Fruit fly (Drosophila melanogaster) whole organism, pupa: ENCODE data around the gene kri.
A peak's percentile ranks its signal among the peaks of the same experiment; 100 is the strongest.

Source experiments
- CG10348 ChIP-seq: fragments of 200-800 bp; sonication (Bioruptor generic); IDR thresholded peaks from 2 replicates; pipeline ENCODE4 v1.3.6; 2022; ENCODE audit warnings: missing biosample characterization, missing genetic modification characterization
- CG12605 ChIP-seq: fragments of 200-800 bp; sonication (Bioruptor generic); IDR thresholded peaks from 2 replicates; pipeline ENCODE4 v1.3.6; 2022; ENCODE audit warnings: missing biosample characterization, missing genetic modification characterization
- CG13204 ChIP-seq: fragments of 200-800 bp; sonication (Bioruptor generic); optimal IDR thresholded peaks from 2 replicates; lab custom pipeline; 2018; ENCODE audit warnings: missing biosample characterization, mild to moderate bottlenecking, missing genetic modification characterization, moderate library complexity
- CG14655 ChIP-seq: fragments of 200-800 bp; sonication (Bioruptor generic); optimal IDR thresholded peaks from 3 replicates; lab custom pipeline; 2017; ENCODE audit warnings: mild to moderate bottlenecking, missing biosample characterization, missing genetic modification reagents, missing genetic modification characterization
- CG15710 ChIP-seq: fragments of 200-800 bp; sonication (Bioruptor generic); optimal IDR thresholded peaks from 2 replicates; lab custom pipeline; 2018; ENCODE audit warnings: missing biosample characterization, mild to moderate bottlenecking, missing genetic modification characterization, moderate library complexity
- CG17806 ChIP-seq: fragments of 200-800 bp; sonication (Bioruptor generic); optimal IDR thresholded peaks from 2 replicates; lab custom pipeline; 2018; ENCODE audit warnings: missing biosample characterization, mild to moderate bottlenecking, missing genetic modification characterization, moderate library complexity
- CG32121 ChIP-seq: fragments of 200-800 bp; sonication (Bioruptor generic); IDR thresholded peaks from 2 replicates; pipeline ENCODE4 v1.3.6; 2022; ENCODE audit warnings: missing biosample characterization, missing genetic modification characterization
- CG34367 ChIP-seq: fragments of 200-800 bp; sonication (Bioruptor generic); optimal IDR thresholded peaks from 2 replicates; lab custom pipeline; 2018; ENCODE audit warnings: missing biosample characterization, mild to moderate bottlenecking, missing genetic modification characterization
- CG4496 ChIP-seq: fragments of 200-800 bp; sonication (Bioruptor generic); IDR thresholded peaks from 3 replicates; pipeline ENCODE4 v1.3.6; 2022; ENCODE audit warnings: missing biosample characterization, missing genetic modification characterization
- CG8159 ChIP-seq: fragments of 200-800 bp; sonication (Bioruptor generic); optimal IDR thresholded peaks from 3 replicates; lab custom pipeline; 2018; ENCODE audit warnings: missing biosample characterization, mild to moderate bottlenecking, missing genetic modification characterization, moderate library complexity
- CG8301 ChIP-seq: fragments of 200-800 bp; sonication (Bioruptor generic); optimal IDR thresholded peaks from 2 replicates; lab custom pipeline; 2018; ENCODE audit warnings: missing biosample characterization, mild to moderate bottlenecking, missing genetic modification characterization
- CG9948 ChIP-seq: fragments of 200-800 bp; sonication (Bioruptor generic); optimal IDR thresholded peaks from 2 replicates; lab custom pipeline; 2018; ENCODE audit warnings: missing biosample characterization, mild to moderate bottlenecking, missing genetic modification characterization, moderate library complexity
- D1 ChIP-seq: fragments of 200-800 bp; sonication (Bioruptor generic); optimal IDR thresholded peaks from 2 replicates; lab custom pipeline; 2018; ENCODE audit warnings: missing biosample characterization, mild to moderate bottlenecking, missing genetic modification characterization, moderate library complexity
- EcR ChIP-seq: fragments of 200-800 bp; sonication (Bioruptor generic); optimal IDR thresholded peaks from 3 replicates; lab custom pipeline; 2019; ENCODE audit warnings: missing biosample characterization, missing genetic modification characterization, mild to moderate bottlenecking, moderate library complexity, missing genetic modification reagents
- Ets98B ChIP-seq: fragments of 200-800 bp; sonication (Bioruptor generic); IDR thresholded peaks from 2 replicates; pipeline ENCODE4 v1.3.6; 2022; ENCODE audit warnings: missing biosample characterization, missing genetic modification characterization
- Pif1A ChIP-seq: fragments of 200-800 bp; sonication (Bioruptor generic); optimal IDR thresholded peaks from 3 replicates; lab custom pipeline; 2016; ENCODE audit warnings: missing biosample characterization, missing genetic modification characterization
- Pif1B ChIP-seq: fragments of 200-800 bp; sonication (Bioruptor generic); optimal IDR thresholded peaks from 3 replicates; lab custom pipeline; 2016; ENCODE audit warnings: missing biosample characterization, missing genetic modification characterization
- Snoo ChIP-seq: fragments of 200-800 bp; sonication (Bioruptor generic); optimal IDR thresholded peaks from 3 replicates; lab custom pipeline; 2017; ENCODE audit warnings: missing biosample characterization, mild to moderate bottlenecking, missing genetic modification characterization, inconsistent platforms
- fd96Ca ChIP-seq: fragments of 200-800 bp; sonication (Bioruptor generic); IDR thresholded peaks from 3 replicates; pipeline ENCODE4 v1.3.6; 2022; ENCODE audit warnings: missing biosample characterization, missing genetic modification characterization
- gl ChIP-seq: fragments of 200-800 bp; sonication (Bioruptor generic); optimal IDR thresholded peaks from 2 replicates; lab custom pipeline; 2018; ENCODE audit warnings: missing biosample characterization, mild to moderate bottlenecking, missing genetic modification characterization
- rn ChIP-seq: fragments of 200-800 bp; sonication (Bioruptor generic); IDR thresholded peaks from 2 replicates; pipeline ENCODE4 v1.3.6; 2022; ENCODE audit warnings: missing biosample characterization, missing genetic modification characterization

Gene kri

DNA sequence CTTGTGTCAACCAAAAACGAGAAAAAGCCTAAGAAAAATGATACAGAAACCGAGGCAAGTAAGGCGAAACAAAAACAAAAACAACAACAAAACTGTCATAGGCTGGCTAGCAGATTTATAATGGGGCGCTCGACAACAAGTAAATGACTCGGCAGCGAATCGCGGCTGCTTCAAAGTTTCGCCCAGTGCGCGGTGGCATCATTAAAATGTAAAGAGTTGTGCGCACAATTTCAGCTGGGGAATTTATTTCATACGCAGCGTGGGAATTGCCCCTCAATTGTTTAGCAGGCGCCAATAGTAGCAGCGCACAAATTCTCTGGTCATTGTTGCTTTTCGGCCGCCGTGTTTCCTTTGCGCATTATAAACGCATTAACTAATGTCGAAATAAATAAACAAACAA, 21.1 kb downstream of the kri start:
- no peak for TF ChIP-seq CG8301
- no peak for TF ChIP-seq CG12605
- TF ChIP-seq D1 (tag; lab: Kevin White, UChicago) = no peak
- TF ChIP-seq gl (tag; lab: Kevin White, UChicago) = no peak
- no peak for TF ChIP-seq CG17806 (tag; lab: Kevin White, UChicago)
- no peak for TF ChIP-seq CG15710 (tag; lab: Kevin White, UChicago)
- TF ChIP-seq Pif1B (GFP tag; lab: Kevin White, UChicago) = no peak
- TF ChIP-seq rn (GFP tag; lab: Robert Waterston, UW) = no peak
- no peak for TF ChIP-seq CG4496 (GFP tag; lab: Robert Waterston, UW)
- no peak for TF ChIP-seq EcR (GFP tag; lab: Kevin White, UChicago)
- TF ChIP-seq CG8159 (tag; lab: Kevin White, UChicago) = no peak
- no peak for TF ChIP-seq CG13204
- no peak for TF ChIP-seq CG10348 (GFP tag; lab: Robert Waterston, UW)

DNA sequence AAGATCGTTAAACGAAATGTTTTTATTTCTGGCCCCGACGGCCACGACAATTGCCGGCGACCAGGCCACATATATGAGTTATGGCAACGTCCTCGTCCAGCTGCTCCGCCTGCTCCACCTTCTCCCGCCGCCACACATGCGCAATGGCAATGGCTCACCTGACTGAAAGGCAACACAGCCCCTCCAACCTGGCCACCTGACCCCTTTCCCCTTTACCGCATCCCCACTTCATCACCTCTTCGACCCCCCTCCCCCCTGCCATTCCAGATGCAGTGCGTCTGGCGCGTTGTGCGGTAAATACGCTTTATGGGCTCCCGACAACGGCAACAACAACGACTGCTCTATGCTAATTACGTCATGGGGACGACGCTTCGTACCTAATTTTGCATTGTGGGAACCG, 23.0 kb downstream of the kri start:
- TF ChIP-seq Pif1A (GFP tag; lab: Kevin White, UChicago) = no peak
- TF ChIP-seq EcR (GFP tag; lab: Kevin White, UChicago) = peak; percentile 0
- TF ChIP-seq gl (tag; lab: Kevin White, UChicago) = no peak
- TF ChIP-seq CG10348 (GFP tag; lab: Robert Waterston, UW) = no peak; the same call in 1 of the 2 replicates
- TF ChIP-seq CG8301 = no peak
- TF ChIP-seq CG17806 (tag; lab: Kevin White, UChicago) = no peak
- TF ChIP-seq D1 (tag; lab: Kevin White, UChicago) = no peak
- no peak for TF ChIP-seq CG4496 (GFP tag; lab: Robert Waterston, UW)
- TF ChIP-seq CG32121 (GFP tag; lab: Robert Waterston, UW) = no peak
- TF ChIP-seq CG15710 (tag; lab: Kevin White, UChicago) = no peak
- TF ChIP-seq Ets98B = no peak
- TF ChIP-seq CG13204 = peak; percentile 43
- TF ChIP-seq Pif1B (GFP tag; lab: Kevin White, UChicago) = no peak
- TF ChIP-seq CG8159 (tag; lab: Kevin White, UChicago) = no peak
- TF ChIP-seq CG12605 = no peak
- TF ChIP-seq CG34367 (tag; lab: Kevin White, UChicago) = no peak
- no peak for TF ChIP-seq CG9948 (tag; lab: Kevin White, UChicago)
- no peak for TF ChIP-seq fd96Ca (GFP tag; lab: Robert Waterston, UW)

DNA sequence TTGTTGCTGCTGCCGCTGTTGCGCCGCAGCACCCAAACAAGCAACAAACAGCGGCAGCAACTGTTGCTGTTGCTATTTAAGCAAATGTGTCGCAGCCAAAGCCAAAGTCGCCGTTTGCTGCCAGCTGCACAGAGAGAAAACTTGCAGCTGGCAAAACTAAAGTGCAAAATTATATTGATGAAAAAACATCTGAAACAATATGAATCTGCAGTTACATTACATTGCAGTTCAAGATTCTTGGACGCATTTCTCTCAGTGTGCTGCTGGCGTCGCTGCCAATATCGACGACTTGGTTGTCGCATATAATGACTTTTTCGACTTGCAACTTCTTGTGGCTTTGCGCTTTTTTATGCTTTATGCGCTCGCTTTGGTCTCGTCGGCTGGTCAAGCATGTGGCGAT, 23.5 kb downstream of the kri start:
- TF ChIP-seq CG4496 (GFP tag; lab: Robert Waterston, UW) (peak; percentile 98), CG10348 (GFP tag; lab: Robert Waterston, UW) (no peak), EcR (GFP tag; lab: Kevin White, UChicago) (no peak), gl (tag; lab: Kevin White, UChicago) (peak; percentile 52), CG32121 (GFP tag; lab: Robert Waterston, UW) (peak; percentile 96), CG12605 (peak; percentile 91), Snoo (tag; lab: Kevin White, UChicago) (peak; percentile 41), CG34367 (tag; lab: Kevin White, UChicago) (peak; percentile 79), CG8301 (peak; percentile 93), rn (GFP tag; lab: Robert Waterston, UW) (peak; percentile 93), CG9948 (tag; lab: Kevin White, UChicago) (peak; percentile 77), Pif1A (GFP tag; lab: Kevin White, UChicago) (peak; percentile 92), Ets98B (peak; percentile 98), CG13204 (peak; percentile 2), CG14655 (GFP tag; lab: Kevin White, UChicago) (peak; percentile 94), Pif1B (GFP tag; lab: Kevin White, UChicago) (peak; percentile 85), D1 (tag; lab: Kevin White, UChicago) (no peak), CG17806 (tag; lab: Kevin White, UChicago) (peak; percentile 77), fd96Ca (GFP tag; lab: Robert Waterston, UW) (peak; percentile 98), CG15710 (tag; lab: Kevin White, UChicago) (peak; percentile 73), CG8159 (tag; lab: Kevin White, UChicago) (peak; percentile 68)

DNA sequence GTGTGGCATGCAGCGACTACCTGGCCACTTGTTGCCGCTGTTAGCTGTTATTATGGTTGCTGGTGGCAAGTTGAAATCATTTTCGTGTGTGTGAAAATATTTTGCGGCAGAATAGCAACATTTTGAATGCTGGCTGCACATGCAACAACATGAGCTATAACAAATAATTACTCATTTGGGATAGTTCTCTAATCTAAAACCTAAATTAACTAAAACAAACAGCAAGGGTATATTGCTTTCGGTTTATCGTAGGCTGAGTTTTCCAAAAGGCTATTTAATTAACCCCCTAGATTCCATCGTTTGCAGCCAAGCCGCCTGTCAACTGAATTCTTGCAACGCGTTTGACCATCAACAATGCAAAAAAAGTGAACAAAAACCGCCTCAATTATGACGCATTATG, 24.0 kb downstream of the kri start:
- TF ChIP-seq Snoo (tag; lab: Kevin White, UChicago) (no peak), CG34367 (tag; lab: Kevin White, UChicago) (no peak), Ets98B (no peak), CG12605 (no peak), CG13204 (no peak), rn (GFP tag; lab: Robert Waterston, UW) (no peak), gl (tag; lab: Kevin White, UChicago) (no peak)

DNA sequence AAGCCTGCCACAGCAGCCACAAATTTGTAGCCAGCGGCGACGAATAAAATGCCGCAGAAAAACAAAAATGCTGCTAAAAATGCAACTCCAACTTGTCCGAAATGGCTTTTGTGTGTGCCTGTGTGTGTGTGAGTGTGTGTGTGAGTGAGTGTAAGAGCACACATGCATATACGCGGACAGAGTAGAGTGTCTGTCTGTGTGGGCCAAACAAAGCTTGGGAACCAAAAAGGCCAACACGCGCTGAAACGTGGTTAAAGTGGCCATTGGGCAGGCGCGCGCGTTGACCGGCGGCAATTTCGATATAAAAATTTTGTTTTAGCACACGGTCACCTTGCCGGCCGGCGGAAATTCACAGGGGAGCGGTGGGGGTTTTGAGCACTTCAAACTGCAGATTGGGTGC, 24.7 kb downstream of the kri start:
- TF ChIP-seq CG13204 (no peak), Pif1A (GFP tag; lab: Kevin White, UChicago) (no peak), CG4496 (GFP tag; lab: Robert Waterston, UW) (no peak), rn (GFP tag; lab: Robert Waterston, UW) (no peak), CG8159 (tag; lab: Kevin White, UChicago) (no peak), CG8301 (no peak), Pif1B (GFP tag; lab: Kevin White, UChicago) (no peak), CG9948 (tag; lab: Kevin White, UChicago) (no peak), CG10348 (GFP tag; lab: Robert Waterston, UW) (no peak), CG12605 (no peak), CG15710 (tag; lab: Kevin White, UChicago) (no peak), CG14655 (GFP tag; lab: Kevin White, UChicago) (no peak)
- TF ChIP-seq, all 21 proteins: peak for 0
